Fruit fly (Drosophila melanogaster): ENCODE results near the gene CG7110.

CG7110 gene

dm6 chr2L:13373435-13374242 lies 25.2 kb upstream of the CG7110 start, which contains the start of the genes Bdp1 and CG6565 (continued):
- TF ChIP-seq CG7357 (GFP tag; IDR thresholded peaks at IDR 0.05) (peak; percentile 91), H15 (GFP tag; IDR thresholded peaks at IDR 0.05) (peak; percentile 93), Six4 (GFP tag; optimal IDR thresholded peaks at IDR 0.05) (peak; percentile 96), CG4854 (GFP tag; optimal IDR thresholded peaks at IDR 0.05) (peak; percentile 97), Spps (tag; optimal IDR thresholded peaks at IDR 0.05) (peak; percentile 92), Sox100B (GFP tag; optimal IDR thresholded peaks at IDR 0.05) (peak; percentile 98), Deaf1 (tag; optimal IDR thresholded peaks at IDR 0.05) (peak; percentile 73), hbn (GFP tag; IDR thresholded peaks at IDR 0.05; ENCODE audit: partially characterized antibody) (no peak), wor (GFP tag; IDR thresholded peaks at IDR 0.05) (peak; percentile 96), NFAT (GFP tag; IDR thresholded peaks at IDR 0.05) (peak; percentile 90), CG3838 (GFP tag; optimal IDR thresholded peaks at IDR 0.05) (peak; percentile 95), pb (GFP tag; optimal IDR thresholded peaks at IDR 0.05) (peak; percentile 97), Mrtf (GFP tag; IDR thresholded peaks at IDR 0.05) (peak; percentile 92), CG8281 (tag; optimal IDR thresholded peaks at IDR 0.05) (peak; percentile 86), sd (tag; optimal IDR thresholded peaks at IDR 0.05) (peak; percentile 90), scrt (GFP tag; optimal IDR thresholded peaks at IDR 0.05) (peak; percentile 86), sim (GFP tag; IDR thresholded peaks at IDR 0.05) (peak; percentile 78), CG8290 (GFP tag; optimal IDR thresholded peaks at IDR 0.05) (peak; percentile 100), CG8290 (tag; optimal IDR thresholded peaks at IDR 0.05) (peak; percentile 87 to 99), CG10543 (GFP tag; optimal IDR thresholded peaks at IDR 0.05) (peak; percentile 98), CG18476 (GFP tag; optimal IDR thresholded peaks at IDR 0.05) (peak; percentile 97), Dek (tag; optimal IDR thresholded peaks at IDR 0.05) (peak; percentile 96), Taf1 (GFP tag; IDR thresholded peaks at IDR 0.05) (peak; percentile 90), dimm (GFP tag; IDR thresholded peaks at IDR 0.05) (peak; percentile 82), CG13624 (GFP tag; optimal IDR thresholded peaks at IDR 0.05) (peak; percentile 99), BtbVII (GFP tag; optimal IDR thresholded peaks at IDR 0.05) (peak; percentile 93), CG15073 (GFP tag; optimal IDR thresholded peaks at IDR 0.05) (peak; percentile 85), seq (GFP tag; IDR thresholded peaks at IDR 0.05) (peak; percentile 93), repo (GFP tag; optimal IDR thresholded peaks at IDR 0.05) (peak; percentile 96), sqz (GFP tag; optimal IDR thresholded peaks at IDR 0.05) (peak; percentile 92), sr (GFP tag; IDR thresholded peaks at IDR 0.05) (peak; percentile 67; the same call in 1 of the 3 replicates), chm (GFP tag; IDR thresholded peaks at IDR 0.05) (peak; percentile 91), Fer2 (tag; optimal IDR thresholded peaks at IDR 0.05) (peak; percentile 93), Nf-YA (GFP tag; IDR thresholded peaks at IDR 0.05) (peak; percentile 80), Xbp1 (GFP tag; optimal IDR thresholded peaks at IDR 0.05) (peak; percentile 99), odd (GFP tag; optimal IDR thresholded peaks at IDR 0.05) (peak; percentile 90), Fer3 (tag; optimal IDR thresholded peaks at IDR 0.05) (peak; percentile 94), eve (GFP tag; optimal IDR thresholded peaks at IDR 0.05) (peak in 1 of 2 experiments; percentile 90), sug (tag; optimal IDR thresholded peaks at IDR 0.05) (peak; percentile 95), CG9876 (GFP tag; optimal IDR thresholded peaks at IDR 0.05) (peak; percentile 97), CG14441 (GFP tag; IDR thresholded peaks at IDR 0.05) (peak; percentile 95), CG4730 (GFP tag; IDR thresholded peaks at IDR 0.05) (peak; percentile 94), run (tag; optimal IDR thresholded peaks at IDR 0.05) (peak; percentile 82), CG7839 (tag; optimal IDR thresholded peaks at IDR 0.05) (peak; percentile 97), stwl (tag; optimal IDR thresholded peaks at IDR 0.05) (peak; percentile 86), tup (GFP tag; optimal IDR thresholded peaks at IDR 0.05) (peak; percentile 94), CG8765 (GFP tag; IDR thresholded peaks at IDR 0.05) (peak; percentile 95; the same call in 1 of the 2 replicates), CTCF (GFP tag; optimal IDR thresholded peaks at IDR 0.05) (peak; percentile 50), jing (GFP tag; optimal IDR thresholded peaks at IDR 0.05) (peak; percentile 96), Optix (GFP tag; IDR thresholded peaks at IDR 0.05) (peak; percentile 89), zfh2 (GFP tag; optimal IDR thresholded peaks at IDR 0.05) (peak; percentile 99)
